Fruit fly (Drosophila melanogaster): Measurements from ENCODE around the gene Gmd.

Gmd gene

dm6 chr2L:5000287-5000871 is 23.6 kb upstream of the Gmd start (continued):
- TF ChIP-seq lola (GFP tag; optimal IDR thresholded peaks at IDR 0.05) (peak in 1 of 3 experiments; percentile 94), CG1233 (GFP tag; optimal IDR thresholded peaks at IDR 0.05) (peak; percentile 86), CG16863 (GFP tag; optimal IDR thresholded peaks at IDR 0.05) (peak; percentile 64), CG9817 (tag; optimal IDR thresholded peaks at IDR 0.05) (peak; percentile 72), CG9609 (GFP tag; optimal IDR thresholded peaks at IDR 0.05) (peak; percentile 84), Dip2 (GFP tag; IDR thresholded peaks at IDR 0.05) (no peak), CG4707 (GFP tag; optimal IDR thresholded peaks at IDR 0.05) (peak; percentile 69), CG10431 (GFP tag; optimal IDR thresholded peaks at IDR 0.05) (peak; percentile 66), CoRest (tag; optimal IDR thresholded peaks at IDR 0.05) (peak; percentile 88), kni (GFP tag; optimal IDR thresholded peaks at IDR 0.05) (peak; percentile 78), vfl (GFP tag; optimal IDR thresholded peaks at IDR 0.05) (peak; percentile 87), CG6654 (GFP tag; optimal IDR thresholded peaks at IDR 0.05) (peak; percentile 54), hkb (optimal IDR thresholded peaks at IDR 0.05) (no peak), hkb (GFP tag; IDR thresholded peaks at IDR 0.05) (peak; percentile 85), nau (GFP tag; optimal IDR thresholded peaks at IDR 0.05) (peak; percentile 67), Hr39 (optimal IDR thresholded peaks at IDR 0.05) (no peak), kay (GFP tag; optimal IDR thresholded peaks at IDR 0.05) (peak; percentile 56), bcd (GFP tag; optimal IDR thresholded peaks at IDR 0.05) (peak; percentile 80), CG2712 (tag; optimal IDR thresholded peaks at IDR 0.05) (peak; percentile 92), dmrt99B (tag; optimal IDR thresholded peaks at IDR 0.05) (peak; percentile 86), CG4328 (GFP tag; optimal IDR thresholded peaks at IDR 0.05) (peak; percentile 67), CG15073 (GFP tag; optimal IDR thresholded peaks at IDR 0.05) (no peak), CG1647 (GFP tag; optimal IDR thresholded peaks at IDR 0.05) (peak; percentile 61), CG34422 (GFP tag; IDR thresholded peaks at IDR 0.05) (peak; percentile 75; the same call in 2 of the 3 replicates), bab2 (GFP tag; optimal IDR thresholded peaks at IDR 0.05) (peak; percentile 48), vvl (GFP tag; IDR thresholded peaks at IDR 0.05) (peak; percentile 88), CG17186 (GFP tag; optimal IDR thresholded peaks at IDR 0.05) (no peak), en (GFP tag; optimal IDR thresholded peaks at IDR 0.05) (peak; percentile 45), peb (GFP tag; IDR thresholded peaks at IDR 0.05) (peak; percentile 78), Hmr (GFP tag; optimal IDR thresholded peaks at IDR 0.05) (peak; percentile 87), trh (GFP tag; optimal IDR thresholded peaks at IDR 0.05) (no peak), CG8765 (GFP tag; IDR thresholded peaks at IDR 0.05) (peak; percentile 71), CG18476 (GFP tag; optimal IDR thresholded peaks at IDR 0.05) (peak; percentile 78), ara (GFP tag; IDR thresholded peaks at IDR 0.05) (peak; percentile 80), nom (GFP tag; optimal IDR thresholded peaks at IDR 0.05) (peak; percentile 70), amos (GFP tag; IDR thresholded peaks at IDR 0.05; ENCODE audit: partially characterized antibody) (no peak), Dad (GFP tag; optimal IDR thresholded peaks at IDR 0.05) (peak; percentile 53), CG18262 (tag; optimal IDR thresholded peaks at IDR 0.05) (peak; percentile 94), usp (GFP tag; optimal IDR thresholded peaks at IDR 0.05) (no peak), Dref (GFP tag; IDR thresholded peaks at IDR 0.05) (no peak), so (GFP tag; IDR thresholded peaks at IDR 0.05) (peak; percentile 82), ems (GFP tag; optimal IDR thresholded peaks at IDR 0.05) (peak; percentile 59), ap (GFP tag; IDR thresholded peaks at IDR 0.05) (peak; percentile 26; the same call in 1 of the 2 replicates), CG11504 (tag; optimal IDR thresholded peaks at IDR 0.05) (peak; percentile 84), nerfin-2 (GFP tag; IDR thresholded peaks at IDR 0.05; ENCODE audit: partially characterized antibody) (no peak), onecut (GFP tag; IDR thresholded peaks at IDR 0.05) (peak; percentile 79), CG3726 (GFP tag; IDR thresholded peaks at IDR 0.05) (peak; percentile 16; the same call in 1 of the 3 replicates), bsh (GFP tag; optimal IDR thresholded peaks at IDR 0.05) (peak; percentile 75 to 83), Ets65A (GFP tag) (peak; percentile 93), pho (GFP tag; optimal IDR thresholded peaks at IDR 0.05) (peak; percentile 48)

All from whole organism, embryonic.